Fruit fly (Drosophila melanogaster) whole organism, embryonic: ENCODE data around the gene sra.
A peak's percentile ranks its signal among the peaks of the same experiment; 100 is the strongest.

Experiments
- Atf-2 ChIP-seq: fragments of 200-800 bp; sonication (Bioruptor generic); optimal IDR thresholded peaks from 2 replicates; lab custom pipeline; 2016; ENCODE audit warnings: missing biosample characterization, missing genetic modification characterization
- Atf3 ChIP-seq: fragments of 200-800 bp; sonication (Bioruptor generic); optimal IDR thresholded peaks from 3 replicates; lab custom pipeline; 2016; ENCODE audit warnings: missing biosample characterization, missing genetic modification characterization
- Awh ChIP-seq: fragments of 200-800 bp; sonication (Bioruptor generic); IDR thresholded peaks from 2 replicates; pipeline ENCODE4, ENCODE4 v1.3.6; 2022; ENCODE audit warnings: missing biosample characterization, missing genetic modification characterization
- B-H2 ChIP-seq: fragments of 200-800 bp; sonication (Bioruptor generic); optimal IDR thresholded peaks from 2 replicates; lab custom pipeline; 2018; ENCODE audit warnings: missing biosample characterization, mild to moderate bottlenecking, missing genetic modification characterization
- Bdp1 ChIP-seq: fragments of 200-800 bp; sonication (Bioruptor generic); optimal IDR thresholded peaks from 3 replicates; lab custom pipeline; 2016; ENCODE audit warnings: missing biosample characterization, missing genetic modification characterization
- CG10267 ChIP-seq: fragments of 200-800 bp; sonication (Bioruptor generic); optimal IDR thresholded peaks from 2 replicates; lab custom pipeline; 2018; ENCODE audit warnings: missing biosample characterization, mild to moderate bottlenecking, missing genetic modification characterization, moderate library complexity
- CG10431 ChIP-seq: fragments of 200-800 bp; sonication (Bioruptor generic); optimal IDR thresholded peaks from 3 replicates; lab custom pipeline; 2018; ENCODE audit warnings: missing biosample characterization, mild to moderate bottlenecking, missing genetic modification characterization
- CG11093 ChIP-seq: fragments of 200-800 bp; sonication (Bioruptor generic); IDR thresholded peaks from 3 replicates; pipeline ENCODE4 v1.3.6; 2022; ENCODE audit warnings: missing biosample characterization, missing genetic modification characterization
- CG11560 ChIP-seq: fragments of 200-800 bp; sonication (Bioruptor generic); IDR thresholded peaks from 3 replicates; pipeline ENCODE4 v1.3.6; 2022; ENCODE audit warnings: missing biosample characterization, missing genetic modification characterization
- CG12744 ChIP-seq: fragments of 200-800 bp; sonication (Bioruptor generic); optimal IDR thresholded peaks from 2 replicates; lab custom pipeline; 2016; ENCODE audit warnings: missing biosample characterization, missing genetic modification characterization
- CG12769 ChIP-seq: fragments of 200-800 bp; sonication (Bioruptor generic); optimal IDR thresholded peaks from 2 replicates; lab custom pipeline; 2019; ENCODE audit warnings: missing biosample characterization, mild to moderate bottlenecking, missing genetic modification characterization, moderate library complexity
- CG13123 ChIP-seq: fragments of 200-800 bp; sonication (Bioruptor generic); optimal IDR thresholded peaks from 2 replicates; lab custom pipeline; 2016; ENCODE audit warnings: missing biosample characterization, missing genetic modification characterization
- CG13775 ChIP-seq: fragments of 200-800 bp; sonication (Bioruptor generic); optimal IDR thresholded peaks from 3 replicates; lab custom pipeline; 2017; ENCODE audit warnings: missing biosample characterization, mild to moderate bottlenecking, missing genetic modification characterization
- CG14667 ChIP-seq: fragments of 200-800 bp; sonication (Bioruptor generic); IDR thresholded peaks from 2 replicates; pipeline ENCODE4 v1.3.6; 2022; ENCODE audit warnings: missing biosample characterization, missing genetic modification characterization
- CG15514 ChIP-seq: fragments of 200-800 bp; sonication (Bioruptor generic); optimal IDR thresholded peaks from 3 replicates; lab custom pipeline; 2017; ENCODE audit warnings: missing biosample characterization, missing genetic modification characterization, mild to moderate bottlenecking, moderate library complexity, missing genetic modification reagents
- CG1792 ChIP-seq: fragments of 200-800 bp; sonication (Bioruptor generic); optimal IDR thresholded peaks from 2 replicates; lab custom pipeline; 2016; ENCODE audit warnings: missing biosample characterization, missing genetic modification characterization
- CG18764 ChIP-seq: fragments of 200-800 bp; sonication (Bioruptor generic); optimal IDR thresholded peaks from 3 replicates; lab custom pipeline; 2016; ENCODE audit warnings: missing biosample characterization, missing genetic modification characterization
- CG2129 ChIP-seq: fragments of 200-800 bp; sonication (Bioruptor generic); IDR thresholded peaks from 2 replicates; pipeline ENCODE4 v1.3.6; 2022; ENCODE audit warnings: missing biosample characterization, missing genetic modification characterization; ENCODE audit not compliant: partially characterized antibody
- CG30403 ChIP-seq: fragments of 200-800 bp; sonication (Bioruptor generic); optimal IDR thresholded peaks from 3 replicates; lab custom pipeline; 2016; ENCODE audit warnings: missing biosample characterization, missing genetic modification characterization
- CG31224 ChIP-seq: fragments of 200-800 bp; sonication (Bioruptor generic); IDR thresholded peaks from 2 replicates; pipeline ENCODE4 v1.3.6; 2022; ENCODE audit warnings: missing biosample characterization, missing genetic modification characterization
- CG4730 ChIP-seq: fragments of 200-800 bp; sonication (Bioruptor generic); IDR thresholded peaks from 2 replicates; pipeline ENCODE4 v1.3.6; 2022; ENCODE audit warnings: missing biosample characterization, missing genetic modification characterization
- CG6654 ChIP-seq: fragments of 200-800 bp; sonication (Bioruptor generic); optimal IDR thresholded peaks from 2 replicates; lab custom pipeline; 2017; ENCODE audit warnings: missing biosample characterization, mild to moderate bottlenecking, missing genetic modification characterization
- CG6854 ChIP-seq: fragments of 200-800 bp; sonication (Bioruptor generic); optimal IDR thresholded peaks from 3 replicates; lab custom pipeline; 2017; ENCODE audit warnings: missing biosample characterization, mild to moderate bottlenecking, missing genetic modification characterization
- CG8388 ChIP-seq: fragments of 200-800 bp; sonication (Bioruptor generic); optimal IDR thresholded peaks from 2 replicates; lab custom pipeline; 2019; ENCODE audit warnings: missing biosample characterization, mild to moderate bottlenecking, missing genetic modification characterization, moderate library complexity
- CG8765 ChIP-seq: fragments of 200-800 bp; sonication (Bioruptor generic); IDR thresholded peaks from 2 replicates; pipeline ENCODE4 v1.3.6; 2022; ENCODE audit warnings: missing biosample characterization, missing genetic modification characterization
- CG9437 ChIP-seq: fragments of 200-800 bp; sonication (Bioruptor generic); optimal IDR thresholded peaks from 2 replicates; lab custom pipeline; 2018; ENCODE audit warnings: missing biosample characterization, mild to moderate bottlenecking, missing genetic modification characterization
- CG9797 ChIP-seq: fragments of 200-800 bp; sonication (Bioruptor generic); optimal IDR thresholded peaks from 3 replicates; lab custom pipeline; 2018; ENCODE audit warnings: missing biosample characterization, mild to moderate bottlenecking, missing genetic modification characterization
- CHES-1-like ChIP-seq: fragments of 200-800 bp; sonication (Bioruptor generic); optimal IDR thresholded peaks from 2 replicates; lab custom pipeline; 2016; ENCODE audit warnings: missing biosample characterization, missing genetic modification characterization
- Dip3 ChIP-seq: fragments of 200-800 bp; sonication (Bioruptor generic); optimal IDR thresholded peaks from 3 replicates; lab custom pipeline; 2016; ENCODE audit warnings: missing biosample characterization, missing genetic modification characterization
- ERR ChIP-seq: fragments of 200-800 bp; sonication (Bioruptor generic); optimal IDR thresholded peaks from 2 replicates; lab custom pipeline; 2016; ENCODE audit warnings: missing biosample characterization, missing genetic modification characterization
- Mad ChIP-seq: fragments of 200-800 bp; sonication (Bioruptor generic); optimal IDR thresholded peaks from 2 replicates; lab custom pipeline; 2016; ENCODE audit warnings: missing biosample characterization, missing genetic modification characterization
- NFAT ChIP-seq: fragments of 200-800 bp; sonication (Bioruptor generic); IDR thresholded peaks from 2 replicates; pipeline ENCODE4 v1.3.6; 2022; ENCODE audit warnings: missing biosample characterization, missing genetic modification characterization
- ab ChIP-seq: fragments of 200-800 bp; sonication (Bioruptor generic); optimal IDR thresholded peaks from 2 replicates; lab custom pipeline; 2016; ENCODE audit warnings: missing biosample characterization, missing genetic modification characterization
- caup ChIP-seq: fragments of 200-800 bp; sonication (Bioruptor generic); optimal IDR thresholded peaks from 3 replicates; lab custom pipeline; 2017; ENCODE audit warnings: missing biosample characterization, mild to moderate bottlenecking, missing genetic modification characterization, moderate library complexity; ENCODE audit not compliant: severe bottlenecking
- chif ChIP-seq, 2 experiments: fragments of 200-800 bp; sonication (Bioruptor generic); optimal IDR thresholded peaks; 3 replicates each; lab custom pipeline; 2016; ENCODE audit warnings: missing biosample characterization in 2 of 2, missing genetic modification characterization in 2 of 2
- crp ChIP-seq, 2 experiments: fragments of 200-800 bp; sonication (Bioruptor generic); optimal IDR thresholded peaks; 2 replicates in 1 of 2; 3 replicates in 1 of 2; lab custom pipeline; 2017; ENCODE audit warnings: missing biosample characterization in 2 of 2, missing genetic modification characterization in 2 of 2, mild to moderate bottlenecking in 1 of 2, moderate library complexity in 1 of 2
- da ChIP-seq: fragments of 200-800 bp; sonication (Bioruptor generic); optimal IDR thresholded peaks from 2 replicates; lab custom pipeline; 2016; ENCODE audit warnings: missing biosample characterization, missing genetic modification characterization
- dm ChIP-seq: fragments of 200-800 bp; sonication (Bioruptor generic); optimal IDR thresholded peaks from 3 replicates; lab custom pipeline; 2016; ENCODE audit warnings: missing biosample characterization, missing genetic modification characterization
- ewg ChIP-seq: fragments of 200-800 bp; sonication (Bioruptor generic); optimal IDR thresholded peaks from 3 replicates; lab custom pipeline; 2017; ENCODE audit warnings: mild to moderate bottlenecking, missing biosample characterization, missing genetic modification reagents, missing genetic modification characterization
- ind ChIP-seq: fragments of 200-800 bp; sonication (Bioruptor generic); optimal IDR thresholded peaks from 3 replicates; lab custom pipeline; 2016; ENCODE audit warnings: missing biosample characterization, missing genetic modification characterization
- jing ChIP-seq: fragments of 200-800 bp; sonication (Bioruptor generic); optimal IDR thresholded peaks from 2 replicates; lab custom pipeline; 2018; ENCODE audit warnings: missing biosample characterization, mild to moderate bottlenecking, missing genetic modification characterization
- mld ChIP-seq: fragments of 200-800 bp; sonication (Bioruptor generic); IDR thresholded peaks from 3 replicates; pipeline ENCODE4 v1.3.6; 2022; ENCODE audit warnings: missing biosample characterization, missing genetic modification characterization; ENCODE audit not compliant: partially characterized antibody
- nerfin-1 ChIP-seq: fragments of 200-800 bp; sonication (Bioruptor generic); optimal IDR thresholded peaks from 3 replicates; lab custom pipeline; 2019; ENCODE audit warnings: missing biosample characterization, mild to moderate bottlenecking, missing genetic modification characterization, moderate library complexity
- onecut ChIP-seq: fragments of 200-800 bp; sonication (Bioruptor generic); IDR thresholded peaks from 2 replicates; pipeline ENCODE4 v1.3.6; 2022; ENCODE audit warnings: missing biosample characterization, missing genetic modification characterization
- pita ChIP-seq: fragments of 200-800 bp; sonication (Bioruptor generic); optimal IDR thresholded peaks from 2 replicates; lab custom pipeline; 2017; ENCODE audit warnings: missing biosample characterization, mild to moderate bottlenecking, missing genetic modification characterization
- row ChIP-seq: fragments of 200-800 bp; sonication (Bioruptor generic); IDR thresholded peaks from 3 replicates; pipeline ENCODE4 v1.3.6; 2022; ENCODE audit warnings: missing biosample characterization, missing genetic modification characterization
- stc ChIP-seq: fragments of 200-800 bp; sonication (Bioruptor generic); IDR thresholded peaks from 2 replicates; pipeline ENCODE4 v1.3.6; 2022; ENCODE audit warnings: missing biosample characterization, missing genetic modification characterization
- tin ChIP-seq: fragments of 200-800 bp; sonication (Bioruptor generic); optimal IDR thresholded peaks from 3 replicates; lab custom pipeline; 2016; ENCODE audit warnings: missing biosample characterization, missing genetic modification characterization
- trh ChIP-seq: fragments of 200-800 bp; sonication (Bioruptor generic); optimal IDR thresholded peaks from 2 replicates; lab custom pipeline; 2016; ENCODE audit warnings: missing biosample characterization, missing genetic modification characterization
- twi ChIP-seq: fragments of 200-800 bp; optimal IDR thresholded peaks from 2 replicates; lab custom pipeline; 2019; ENCODE audit warnings: missing biosample characterization, mild to moderate bottlenecking, missing genetic modification characterization, moderate library complexity

Gene sra

DNA sequence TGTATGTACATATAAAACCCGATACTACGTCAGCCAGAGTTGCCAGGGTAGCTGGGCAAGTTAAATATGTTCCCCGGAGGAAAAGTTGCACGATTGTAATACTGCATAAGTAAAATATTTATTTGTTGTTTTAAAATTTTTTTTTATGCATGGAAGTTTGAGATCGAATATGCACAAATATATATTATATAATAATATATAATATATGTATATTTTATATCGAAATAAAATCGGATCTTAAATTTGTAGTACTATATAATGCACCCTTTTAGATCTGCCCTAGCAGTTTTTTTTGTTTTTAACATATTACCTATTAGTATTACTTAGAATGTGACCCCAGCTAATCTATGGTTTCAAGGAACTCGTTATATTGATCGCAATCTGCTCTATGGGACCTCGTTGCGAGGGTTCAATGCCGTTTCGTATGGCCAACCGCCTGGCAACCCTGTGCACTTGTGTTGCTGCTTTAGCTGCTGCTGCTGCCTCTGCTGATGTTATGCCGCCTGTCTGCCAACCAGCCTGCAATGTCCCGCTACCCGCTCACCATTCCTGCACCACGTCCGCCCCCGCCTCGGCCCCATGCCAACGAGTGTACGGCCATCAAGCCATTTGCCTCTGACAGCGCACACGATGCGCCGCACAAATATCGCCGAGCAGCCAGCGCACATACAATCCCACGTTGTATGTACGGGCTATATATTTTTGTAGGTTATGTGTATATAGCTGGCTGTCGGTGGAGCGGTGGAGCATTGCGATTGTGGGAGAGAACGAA is 49.3 kb downstream of the sra start (continued):
- TF ChIP-seq Atf3 (GFP tag; lab: Kevin White, UChicago) (peak; percentile 61), crp (GFP tag; optimal IDR thresholded peaks at IDR 0.05; lab: Kevin White, UChicago) (peak in 1 of 2 experiments; percentile 44), CG14667 (GFP tag; lab: Robert Waterston, UW) (no peak), CG4730 (GFP tag; lab: Robert Waterston, UW) (no peak), CG12769 (tag; lab: Kevin White, UChicago) (peak; percentile 99), stc (GFP tag; lab: Robert Waterston, UW) (no peak), B-H2 (GFP tag; lab: Kevin White, UChicago) (peak; percentile 50), row (GFP tag; lab: Robert Waterston, UW) (no peak), CG9437 (GFP tag; lab: Kevin White, UChicago) (peak; percentile 95), CG11560 (tag; lab: Robert Waterston, UW) (no peak), Mad (GFP tag; lab: Kevin White, UChicago) (no peak), CG30403 (GFP tag; lab: Kevin White, UChicago) (peak; percentile 79), CG9797 (peak; percentile 6), CG31224 (GFP tag; lab: Robert Waterston, UW) (no peak), mld (GFP tag; lab: Robert Waterston, UW) (no peak), Bdp1 (GFP tag; lab: Kevin White, UChicago) (peak; percentile 69), CHES-1-like (GFP tag; lab: Kevin White, UChicago) (peak; percentile 31), jing (GFP tag; lab: Kevin White, UChicago) (peak; percentile 69), CG15514 (peak; percentile 47), CG12744 (GFP tag; lab: Kevin White, UChicago) (no peak), Awh (GFP tag; lab: Robert Waterston, UW) (no peak), ERR (GFP tag; lab: Kevin White, UChicago) (peak; percentile 62), pita (GFP tag; lab: Kevin White, UChicago) (no peak), da (GFP tag; lab: Kevin White, UChicago) (peak; percentile 33), nerfin-1 (tag; lab: Kevin White, UChicago) (peak; percentile 86), CG2129 (GFP tag; lab: Robert Waterston, UW) (no peak), tin (GFP tag; lab: Kevin White, UChicago) (peak; percentile 72), Atf-2 (GFP tag; lab: Kevin White, UChicago) (peak; percentile 50), CG8388 (peak; percentile 93), CG10267 (tag; lab: Kevin White, UChicago) (peak; percentile 90), Dip3 (peak; percentile 54), CG13775 (GFP tag; lab: Kevin White, UChicago) (peak; percentile 97), CG13123 (GFP tag; lab: Kevin White, UChicago) (peak; percentile 40), chif (GFP tag; optimal IDR thresholded peaks at IDR 0.05; lab: Kevin White, UChicago) (peak; percentile 10 to 58), twi (tag; lab: Kevin White, UChicago) (peak; percentile 86), ewg (GFP tag; lab: Kevin White, UChicago) (peak; percentile 86), trh (GFP tag; lab: Kevin White, UChicago) (peak; percentile 48), CG11093 (GFP tag; lab: Robert Waterston, UW) (peak; percentile 86), NFAT (GFP tag; lab: Robert Waterston, UW) (no peak), CG10431 (peak; percentile 95), onecut (peak; percentile 65), ind (GFP tag; lab: Kevin White, UChicago) (peak; percentile 82), CG6854 (GFP tag; lab: Kevin White, UChicago) (peak; percentile 93), CG1792 (GFP tag; lab: Kevin White, UChicago) (peak; percentile 58), ab (GFP tag; lab: Kevin White, UChicago) (peak; percentile 40), CG6654 (GFP tag; lab: Kevin White, UChicago) (peak; percentile 81), dm (GFP tag; lab: Kevin White, UChicago) (peak; percentile 87), caup (GFP tag; lab: Kevin White, UChicago) (peak; percentile 90), CG8765 (GFP tag; lab: Robert Waterston, UW) (no peak), CG18764 (GFP tag; lab: Kevin White, UChicago) (peak; percentile 75)
